Fruit fly (Drosophila melanogaster) whole organism, wandering third instar larva: ENCODE data around the gene CG7810.

Experiments
- Abd-B ChIP-seq: fragments of >200 bp; optimal IDR thresholded peaks from 2 replicates; lab custom pipeline; 2017; ENCODE audit warnings: missing biosample characterization, missing genetic modification characterization
- CG32264 ChIP-seq: fragments of 200-800 bp; sonication (Bioruptor generic); optimal IDR thresholded peaks from 2 replicates; lab custom pipeline; 2016; ENCODE audit warnings: missing biosample characterization, missing genetic modification characterization
- CG9705 ChIP-seq: fragments of 200-800 bp; sonication (Bioruptor generic); optimal IDR thresholded peaks from 2 replicates; lab custom pipeline; 2018; ENCODE audit warnings: missing biosample characterization, mild to moderate bottlenecking, missing genetic modification characterization
- CrebA ChIP-seq: fragments of 200-800 bp; sonication (Bioruptor generic); optimal IDR thresholded peaks from 2 replicates; lab custom pipeline; 2016; ENCODE audit warnings: missing biosample characterization, mild to moderate bottlenecking, missing genetic modification characterization, borderline replicate concordance
- Dfd ChIP-seq: fragments of >200 bp; optimal IDR thresholded peaks from 2 replicates; lab custom pipeline; 2017; ENCODE audit warnings: missing biosample characterization, missing genetic modification characterization
- Dif ChIP-seq: fragments of 200-275, 200-300 bp; sonication (Bioruptor generic); optimal IDR thresholded peaks from 2 replicates; lab custom pipeline; 2018; ENCODE audit warnings: missing biosample characterization, missing genetic modification characterization; ENCODE audit not compliant: partially characterized antibody
- GATAd ChIP-seq: sonication (Bioruptor generic); optimal IDR thresholded peaks from 2 replicates; lab custom pipeline; 2016; ENCODE audit warnings: missing biosample characterization, missing genetic modification characterization
- HLH106 ChIP-seq: fragments of 200-800 bp; optimal IDR thresholded peaks from 3 replicates; lab custom pipeline; 2019; ENCODE audit warnings: missing biosample characterization, mild to moderate bottlenecking, missing genetic modification characterization, moderate library complexity
- Hnf4 ChIP-seq: fragments of 200-800 bp; sonication (Bioruptor generic); optimal IDR thresholded peaks from 2 replicates; lab custom pipeline; 2016; ENCODE audit warnings: missing biosample characterization, mild to moderate bottlenecking, missing genetic modification characterization
- Hr78 ChIP-seq: fragments of >200 bp; optimal IDR thresholded peaks from 2 replicates; lab custom pipeline; 2017; ENCODE audit warnings: missing biosample characterization, missing genetic modification characterization
- Hr83 ChIP-seq: fragments of 200-300 bp; sonication (Bioruptor generic); optimal IDR thresholded peaks from 2 replicates; lab custom pipeline; 2016; ENCODE audit warnings: missing biosample characterization, mild to moderate bottlenecking, missing genetic modification characterization, moderate library complexity; ENCODE audit not compliant: poor library complexity, severe bottlenecking
- Jra ChIP-seq: sonication (Bioruptor generic); optimal IDR thresholded peaks from 2 replicates; lab custom pipeline; 2016; ENCODE audit warnings: missing biosample characterization, missing genetic modification characterization
- Mio ChIP-seq: sonication (Bioruptor generic); optimal IDR thresholded peaks from 2 replicates; lab custom pipeline; 2016; ENCODE audit warnings: missing biosample characterization, missing genetic modification characterization
- Myc ChIP-seq: fragments of >200 bp; optimal IDR thresholded peaks from 2 replicates; lab custom pipeline; 2017
- N ChIP-seq: fragments of >200 bp; optimal IDR thresholded peaks from 2 replicates; lab custom pipeline; 2018; ENCODE audit warnings: missing biosample characterization, missing external identifiers, missing genetic modification characterization
- OdsH ChIP-seq: fragments of 200-800 bp; sonication (Bioruptor generic); optimal IDR thresholded peaks from 2 replicates; lab custom pipeline; 2016; ENCODE audit warnings: missing biosample characterization, mild to moderate bottlenecking, missing genetic modification characterization
- Rel ChIP-seq, 2 experiments: fragments of 200-800 bp; sonication (Bioruptor generic) in 1 of 2; optimal IDR thresholded peaks; 2 replicates in 1 of 2; 3 replicates in 1 of 2; lab custom pipeline; 2016 to 2019; ENCODE audit warnings: mild to moderate bottlenecking in 2 of 2, missing biosample characterization in 2 of 2, missing genetic modification characterization in 2 of 2, moderate library complexity in 1 of 2
- Sp1 ChIP-seq: fragments of 200-800 bp; sonication (Bioruptor generic); optimal IDR thresholded peaks from 3 replicates; lab custom pipeline; 2019; ENCODE audit warnings: missing biosample characterization, mild to moderate bottlenecking, missing genetic modification characterization, moderate library complexity
- Vsx2 ChIP-seq: fragments of 200-300, 225-300 bp; sonication (Bioruptor generic); optimal IDR thresholded peaks from 2 replicates; lab custom pipeline; 2018; ENCODE audit warnings: missing biosample characterization, missing genetic modification characterization; ENCODE audit not compliant: partially characterized antibody
- br ChIP-seq: fragments of 200-800 bp; sonication (Bioruptor generic); optimal IDR thresholded peaks from 2 replicates; lab custom pipeline; 2016; ENCODE audit warnings: missing biosample characterization, missing genetic modification characterization
- brk ChIP-seq: fragments of 200-800 bp; sonication (Bioruptor generic); optimal IDR thresholded peaks from 2 replicates; lab custom pipeline; 2016; ENCODE audit warnings: missing biosample characterization, mild to moderate bottlenecking, missing genetic modification characterization
- dl ChIP-seq, 2 experiments: fragments of 175-275, 200-275 bp in 1 of 2; fragments of 200-275 bp in 1 of 2; sonication (Bioruptor generic); optimal IDR thresholded peaks; lab custom pipeline; 2018; ENCODE audit warnings: mild to moderate bottlenecking in 2 of 2, missing biosample characterization in 2 of 2, missing genetic modification characterization in 2 of 2, moderate library complexity in 2 of 2; ENCODE audit not compliant: partially characterized antibody in 2 of 2, insufficient read depth in 1 of 2
- dmrt93B ChIP-seq: fragments of 200-800 bp; sonication (Bioruptor generic); optimal IDR thresholded peaks from 2 replicates; lab custom pipeline; 2018; ENCODE audit warnings: missing biosample characterization, mild to moderate bottlenecking, missing genetic modification characterization
- dsf ChIP-seq: sonication (Bioruptor generic); optimal IDR thresholded peaks from 2 replicates; lab custom pipeline; 2016; ENCODE audit warnings: missing biosample characterization, missing genetic modification characterization, borderline replicate concordance
- ey ChIP-seq: fragments of 200-800 bp; sonication (Bioruptor generic); optimal IDR thresholded peaks from 2 replicates; lab custom pipeline; 2016; ENCODE audit warnings: missing biosample characterization, missing genetic modification characterization
- foxo ChIP-seq, 2 experiments: fragments of 200-800 bp; sonication (Bioruptor generic); optimal IDR thresholded peaks; 2 replicates in 1 of 2; 3 replicates in 1 of 2; lab custom pipeline; 2016 to 2017; ENCODE audit warnings: missing biosample characterization in 2 of 2, missing genetic modification characterization in 2 of 2
- fru ChIP-seq: fragments of 200-800 bp; sonication (Bioruptor generic); optimal IDR thresholded peaks from 3 replicates; lab custom pipeline; 2016; ENCODE audit warnings: missing biosample characterization, mild to moderate bottlenecking, missing genetic modification characterization
- h ChIP-seq: fragments of 200-800 bp; sonication (Bioruptor generic); optimal IDR thresholded peaks from 3 replicates; lab custom pipeline; 2016; ENCODE audit warnings: missing biosample characterization, mild to moderate bottlenecking, missing genetic modification characterization
- jim ChIP-seq: fragments of 175-275, 200-325 bp; sonication (Bioruptor generic); optimal IDR thresholded peaks from 2 replicates; lab custom pipeline; 2016; ENCODE audit warnings: missing biosample characterization, mild to moderate bottlenecking, missing genetic modification characterization
- lola ChIP-seq: fragments of >200 bp; optimal IDR thresholded peaks from 2 replicates; lab custom pipeline; 2017; ENCODE audit warnings: missing biosample characterization, missing genetic modification characterization
- pan ChIP-seq: fragments of >200 bp; optimal IDR thresholded peaks from 2 replicates; lab custom pipeline; 2017
- psq ChIP-seq: fragments of 200-800 bp; sonication (Bioruptor generic); optimal IDR thresholded peaks from 3 replicates; lab custom pipeline; 2017; ENCODE audit warnings: missing biosample characterization, mild to moderate bottlenecking, missing genetic modification characterization, moderate library complexity
- rgr ChIP-seq: fragments of 200-800 bp; sonication (Bioruptor generic); optimal IDR thresholded peaks from 3 replicates; lab custom pipeline; 2016; ENCODE audit warnings: missing biosample characterization, mild to moderate bottlenecking, missing genetic modification characterization
- sage ChIP-seq: fragments of 200-800 bp; sonication (Bioruptor generic); optimal IDR thresholded peaks from 2 replicates; lab custom pipeline; 2016; ENCODE audit warnings: missing biosample characterization, mild to moderate bottlenecking, missing genetic modification characterization
- sv ChIP-seq: fragments of 200-800 bp; sonication (Bioruptor generic); optimal IDR thresholded peaks from 3 replicates; lab custom pipeline; 2016; ENCODE audit warnings: missing biosample characterization, missing genetic modification characterization
- tai ChIP-seq: sonication (Bioruptor generic); optimal IDR thresholded peaks from 2 replicates; lab custom pipeline; 2016; ENCODE audit warnings: missing biosample characterization, missing genetic modification characterization
- usp ChIP-seq: fragments of >200 bp; optimal IDR thresholded peaks from 2 replicates; lab custom pipeline; 2017; ENCODE audit warnings: missing biosample characterization, missing genetic modification characterization
- woc ChIP-seq: sonication (Bioruptor generic); optimal IDR thresholded peaks from 2 replicates; lab custom pipeline; 2016; ENCODE audit warnings: missing biosample characterization, mild to moderate bottlenecking, missing genetic modification characterization

The CG7810 gene

dm6 chr2L:8326414-8327271 lies 15.6 kb upstream of the CG7810 start:
- peak; percentile 39 for TF ChIP-seq CrebA (GFP tag; lab: Kevin White, UChicago)
- no peak for TF ChIP-seq Hr78 (GFP tag; lab: Kevin White, UChicago)
- TF ChIP-seq Jra (GFP tag; lab: Kevin White, UChicago) = no peak
- no peak for TF ChIP-seq Rel (GFP tag; optimal IDR thresholded peaks at IDR 0.05; lab: Kevin White, UChicago)
- no peak for TF ChIP-seq Rel (tag; optimal IDR thresholded peaks at IDR 0.05; lab: Kevin White, UChicago)
- no peak for TF ChIP-seq Vsx2 (GFP tag; lab: Kevin White, UChicago)
- TF ChIP-seq rgr (GFP tag; lab: Kevin White, UChicago) = peak; percentile 47
- TF ChIP-seq h = peak; percentile 7
- peak; percentile 58 for TF ChIP-seq Myc
- peak; percentile 46 for TF ChIP-seq OdsH (GFP tag; lab: Kevin White, UChicago)
- peak; percentile 50 for TF ChIP-seq psq
- no peak for TF ChIP-seq Dif (GFP tag; lab: Kevin White, UChicago)
- peak; percentile 42 for TF ChIP-seq HLH106
- no peak for TF ChIP-seq Dfd (GFP tag; lab: Kevin White, UChicago)
- TF ChIP-seq foxo (GFP tag; optimal IDR thresholded peaks at IDR 0.05; lab: Kevin White, UChicago) = peak in 1 of 2 experiments; percentile 55
- TF ChIP-seq br = peak; percentile 14
- peak; percentile 19 for TF ChIP-seq fru (GFP tag; lab: Kevin White, UChicago)
- TF ChIP-seq tai (GFP tag; lab: Kevin White, UChicago) = no peak
- peak; percentile 71 for TF ChIP-seq Sp1 (GFP tag; lab: Kevin White, UChicago)

DNA sequence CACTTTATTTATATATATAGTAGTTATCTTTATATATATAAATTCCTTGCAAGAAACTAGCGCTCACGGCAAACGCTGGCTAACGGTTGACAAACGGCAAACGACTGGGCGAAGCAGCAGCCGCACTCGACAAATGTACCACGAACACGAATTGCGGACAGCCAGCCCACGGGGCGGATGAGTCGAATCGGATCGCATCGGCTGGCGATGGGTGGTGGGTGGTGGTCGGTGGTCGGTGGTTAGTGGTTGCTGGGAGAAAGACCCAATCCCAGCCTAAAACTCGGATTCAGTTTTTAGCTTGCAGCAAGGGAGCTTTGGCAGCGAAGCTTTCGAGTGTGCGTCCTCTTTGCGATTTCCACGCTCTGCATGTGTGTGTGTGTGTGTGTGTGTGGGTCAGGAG lies 14.2 kb upstream of the CG7810 start, which contains the start of gene CG7781:
CG7781 (minus strand) TSS at position 260 of the 400 bp plus-strand sequence.
- TF ChIP-seq GATAd (GFP tag; lab: Kevin White, UChicago) (no peak), Sp1 (GFP tag; lab: Kevin White, UChicago) (no peak), Abd-B (GFP tag; lab: Kevin White, UChicago) (no peak), Hr83 (peak; percentile 29), tai (GFP tag; lab: Kevin White, UChicago) (no peak)

DNA sequence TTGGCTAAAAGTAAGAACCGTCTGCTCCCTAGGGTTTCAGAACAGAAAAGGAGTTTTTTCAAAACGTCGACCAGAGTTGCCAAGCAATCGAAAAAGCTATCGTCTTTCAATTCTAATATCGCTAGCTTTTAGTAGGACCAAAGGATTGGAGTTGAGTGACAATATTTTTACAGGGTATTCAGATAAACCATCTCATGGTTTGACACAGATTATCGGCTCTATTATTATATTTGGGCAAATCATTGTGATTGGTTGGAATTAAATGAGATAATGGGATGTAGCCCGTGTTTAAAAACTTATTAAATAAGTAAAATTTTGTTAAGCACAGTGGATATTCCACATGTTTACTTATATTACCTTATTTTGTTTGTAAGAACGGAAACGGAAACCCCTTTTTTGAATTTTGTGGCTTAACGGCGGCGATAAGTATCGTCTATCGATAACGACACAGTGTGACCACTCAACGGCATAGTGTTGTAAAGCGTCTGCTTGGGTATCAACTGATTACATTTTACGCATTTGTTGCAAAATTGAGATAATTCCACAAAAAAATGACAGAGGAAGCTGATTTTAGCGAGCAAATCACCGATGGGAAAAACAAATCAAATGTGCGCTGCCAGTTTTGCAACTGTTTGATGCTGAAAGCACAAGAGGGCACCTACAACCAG lies 9.0 kb upstream of the CG7810 start, which contains the start of the genes mtsh and strat:
mtsh (minus strand) TSS at position 51 of the 668 bp plus-strand sequence.
strat (plus strand) TSS at position 471 of the 668 bp plus-strand sequence.
- TF ChIP-seq rgr (GFP tag; lab: Kevin White, UChicago) = peak; percentile 63
- no peak for TF ChIP-seq Jra (GFP tag; lab: Kevin White, UChicago)
- no peak for TF ChIP-seq Vsx2 (GFP tag; lab: Kevin White, UChicago)
- no peak for TF ChIP-seq CrebA (GFP tag; lab: Kevin White, UChicago)
- peak in 1 of 2 experiments; percentile 64 for TF ChIP-seq foxo (GFP tag; optimal IDR thresholded peaks at IDR 0.05; lab: Kevin White, UChicago)
- no peak for TF ChIP-seq GATAd (GFP tag; lab: Kevin White, UChicago)
- TF ChIP-seq Dfd (GFP tag; lab: Kevin White, UChicago) = no peak
- TF ChIP-seq OdsH (GFP tag; lab: Kevin White, UChicago) = peak; percentile 52
- no peak for TF ChIP-seq Rel (GFP tag; optimal IDR thresholded peaks at IDR 0.05; lab: Kevin White, UChicago)
- no peak for TF ChIP-seq Rel (tag; optimal IDR thresholded peaks at IDR 0.05; lab: Kevin White, UChicago)
- no peak for TF ChIP-seq usp (GFP tag; lab: Kevin White, UChicago)
- no peak for TF ChIP-seq fru (GFP tag; lab: Kevin White, UChicago)
- no peak for TF ChIP-seq Myc
- TF ChIP-seq HLH106 = no peak
- TF ChIP-seq lola (GFP tag; lab: Kevin White, UChicago) = no peak
- TF ChIP-seq CG32264 (GFP tag; lab: Kevin White, UChicago) = no peak
- TF ChIP-seq dsf (GFP tag; lab: Kevin White, UChicago) = no peak
- no peak for TF ChIP-seq Abd-B (GFP tag; lab: Kevin White, UChicago)
- peak; percentile 78 for TF ChIP-seq CG9705 (GFP tag; lab: Kevin White, UChicago)
- no peak for TF ChIP-seq jim (GFP tag; lab: Kevin White, UChicago)
- TF ChIP-seq N = no peak
- TF ChIP-seq Hnf4 (GFP tag; lab: Kevin White, UChicago) = no peak
- no peak for TF ChIP-seq Hr78 (GFP tag; lab: Kevin White, UChicago)
- TF ChIP-seq Hr83 = peak; percentile 53
- TF ChIP-seq dmrt93B (GFP tag; lab: Kevin White, UChicago) = peak; percentile 33
- no peak for TF ChIP-seq pan (lab: Kevin White, UChicago)
- peak; percentile 57 for TF ChIP-seq Sp1 (GFP tag; lab: Kevin White, UChicago)
- TF ChIP-seq sage (GFP tag; lab: Kevin White, UChicago) = no peak
- TF ChIP-seq Dif (GFP tag; lab: Kevin White, UChicago) = no peak
- peak; percentile 11 for TF ChIP-seq ey (GFP tag; lab: Kevin White, UChicago)
- TF ChIP-seq tai (GFP tag; lab: Kevin White, UChicago) = no peak
- no peak for TF ChIP-seq br
- peak; percentile 42 for TF ChIP-seq psq
- TF ChIP-seq h = no peak
- TF ChIP-seq woc (GFP tag; lab: Kevin White, UChicago) = no peak
- no peak for TF ChIP-seq sv (GFP tag; lab: Kevin White, UChicago)
- TF ChIP-seq Mio (GFP tag; lab: Kevin White, UChicago) = no peak
- no peak for TF ChIP-seq dl (GFP tag; optimal IDR thresholded peaks at IDR 0.05; lab: Kevin White, UChicago; ENCODE audit: insufficient read depth in 1 of 2, partially characterized antibody in 2 of 2)
- TF ChIP-seq brk = no peak
